Fruit fly (Drosophila melanogaster) whole organism, wandering third instar larva: ENCODE data around the gene CG9577.
A peak's percentile ranks its signal among the peaks of the same experiment; 100 is the strongest.

Experiments used
- Abd-B ChIP-seq: fragments of >200 bp; optimal IDR thresholded peaks from 2 replicates; lab custom pipeline; 2017; ENCODE audit warnings: missing biosample characterization, missing genetic modification characterization
- CG9705 ChIP-seq: fragments of 200-800 bp; sonication (Bioruptor generic); optimal IDR thresholded peaks from 2 replicates; lab custom pipeline; 2018; ENCODE audit warnings: missing biosample characterization, mild to moderate bottlenecking, missing genetic modification characterization
- CrebA ChIP-seq: fragments of 200-800 bp; sonication (Bioruptor generic); optimal IDR thresholded peaks from 2 replicates; lab custom pipeline; 2016; ENCODE audit warnings: missing biosample characterization, mild to moderate bottlenecking, missing genetic modification characterization, borderline replicate concordance
- Dif ChIP-seq: fragments of 200-275, 200-300 bp; sonication (Bioruptor generic); optimal IDR thresholded peaks from 2 replicates; lab custom pipeline; 2018; ENCODE audit warnings: missing biosample characterization, missing genetic modification characterization; ENCODE audit not compliant: partially characterized antibody
- GATAd ChIP-seq: sonication (Bioruptor generic); optimal IDR thresholded peaks from 2 replicates; lab custom pipeline; 2016; ENCODE audit warnings: missing biosample characterization, missing genetic modification characterization
- HLH106 ChIP-seq: fragments of 200-800 bp; optimal IDR thresholded peaks from 3 replicates; lab custom pipeline; 2019; ENCODE audit warnings: missing biosample characterization, mild to moderate bottlenecking, missing genetic modification characterization, moderate library complexity
- Hnf4 ChIP-seq: fragments of 200-800 bp; sonication (Bioruptor generic); optimal IDR thresholded peaks from 2 replicates; lab custom pipeline; 2016; ENCODE audit warnings: missing biosample characterization, mild to moderate bottlenecking, missing genetic modification characterization
- Hr78 ChIP-seq: fragments of >200 bp; optimal IDR thresholded peaks from 2 replicates; lab custom pipeline; 2017; ENCODE audit warnings: missing biosample characterization, missing genetic modification characterization
- Hr83 ChIP-seq: fragments of 200-300 bp; sonication (Bioruptor generic); optimal IDR thresholded peaks from 2 replicates; lab custom pipeline; 2016; ENCODE audit warnings: missing biosample characterization, mild to moderate bottlenecking, missing genetic modification characterization, moderate library complexity; ENCODE audit not compliant: poor library complexity, severe bottlenecking
- Jra ChIP-seq: sonication (Bioruptor generic); optimal IDR thresholded peaks from 2 replicates; lab custom pipeline; 2016; ENCODE audit warnings: missing biosample characterization, missing genetic modification characterization
- Mio ChIP-seq: sonication (Bioruptor generic); optimal IDR thresholded peaks from 2 replicates; lab custom pipeline; 2016; ENCODE audit warnings: missing biosample characterization, missing genetic modification characterization
- N ChIP-seq: fragments of >200 bp; optimal IDR thresholded peaks from 2 replicates; lab custom pipeline; 2018; ENCODE audit warnings: missing biosample characterization, missing external identifiers, missing genetic modification characterization
- OdsH ChIP-seq: fragments of 200-800 bp; sonication (Bioruptor generic); optimal IDR thresholded peaks from 2 replicates; lab custom pipeline; 2016; ENCODE audit warnings: missing biosample characterization, mild to moderate bottlenecking, missing genetic modification characterization
- Rel ChIP-seq, 2 experiments: fragments of 200-800 bp; sonication (Bioruptor generic) in 1 of 2; optimal IDR thresholded peaks; 2 replicates in 1 of 2; 3 replicates in 1 of 2; lab custom pipeline; 2016 to 2019; ENCODE audit warnings: mild to moderate bottlenecking in 2 of 2, missing biosample characterization in 2 of 2, missing genetic modification characterization in 2 of 2, moderate library complexity in 1 of 2
- Sp1 ChIP-seq: fragments of 200-800 bp; sonication (Bioruptor generic); optimal IDR thresholded peaks from 3 replicates; lab custom pipeline; 2019; ENCODE audit warnings: missing biosample characterization, mild to moderate bottlenecking, missing genetic modification characterization, moderate library complexity
- Vsx2 ChIP-seq: fragments of 200-300, 225-300 bp; sonication (Bioruptor generic); optimal IDR thresholded peaks from 2 replicates; lab custom pipeline; 2018; ENCODE audit warnings: missing biosample characterization, missing genetic modification characterization; ENCODE audit not compliant: partially characterized antibody
- br ChIP-seq: fragments of 200-800 bp; sonication (Bioruptor generic); optimal IDR thresholded peaks from 2 replicates; lab custom pipeline; 2016; ENCODE audit warnings: missing biosample characterization, missing genetic modification characterization
- brk ChIP-seq: fragments of 200-800 bp; sonication (Bioruptor generic); optimal IDR thresholded peaks from 2 replicates; lab custom pipeline; 2016; ENCODE audit warnings: missing biosample characterization, mild to moderate bottlenecking, missing genetic modification characterization
- dl ChIP-seq, 2 experiments: fragments of 175-275, 200-275 bp in 1 of 2; fragments of 200-275 bp in 1 of 2; sonication (Bioruptor generic); optimal IDR thresholded peaks; lab custom pipeline; 2018; ENCODE audit warnings: mild to moderate bottlenecking in 2 of 2, missing biosample characterization in 2 of 2, missing genetic modification characterization in 2 of 2, moderate library complexity in 2 of 2; ENCODE audit not compliant: partially characterized antibody in 2 of 2, insufficient read depth in 1 of 2
- dmrt93B ChIP-seq: fragments of 200-800 bp; sonication (Bioruptor generic); optimal IDR thresholded peaks from 2 replicates; lab custom pipeline; 2018; ENCODE audit warnings: missing biosample characterization, mild to moderate bottlenecking, missing genetic modification characterization
- dsf ChIP-seq: sonication (Bioruptor generic); optimal IDR thresholded peaks from 2 replicates; lab custom pipeline; 2016; ENCODE audit warnings: missing biosample characterization, missing genetic modification characterization, borderline replicate concordance
- ey ChIP-seq: fragments of 200-800 bp; sonication (Bioruptor generic); optimal IDR thresholded peaks from 2 replicates; lab custom pipeline; 2016; ENCODE audit warnings: missing biosample characterization, missing genetic modification characterization
- foxo ChIP-seq, 2 experiments: fragments of 200-800 bp; sonication (Bioruptor generic); optimal IDR thresholded peaks; 2 replicates in 1 of 2; 3 replicates in 1 of 2; lab custom pipeline; 2016 to 2017; ENCODE audit warnings: missing biosample characterization in 2 of 2, missing genetic modification characterization in 2 of 2
- fru ChIP-seq: fragments of 200-800 bp; sonication (Bioruptor generic); optimal IDR thresholded peaks from 3 replicates; lab custom pipeline; 2016; ENCODE audit warnings: missing biosample characterization, mild to moderate bottlenecking, missing genetic modification characterization
- h ChIP-seq: fragments of 200-800 bp; sonication (Bioruptor generic); optimal IDR thresholded peaks from 3 replicates; lab custom pipeline; 2016; ENCODE audit warnings: missing biosample characterization, mild to moderate bottlenecking, missing genetic modification characterization
- jim ChIP-seq: fragments of 175-275, 200-325 bp; sonication (Bioruptor generic); optimal IDR thresholded peaks from 2 replicates; lab custom pipeline; 2016; ENCODE audit warnings: missing biosample characterization, mild to moderate bottlenecking, missing genetic modification characterization
- lola ChIP-seq: fragments of >200 bp; optimal IDR thresholded peaks from 2 replicates; lab custom pipeline; 2017; ENCODE audit warnings: missing biosample characterization, missing genetic modification characterization
- pan ChIP-seq: fragments of >200 bp; optimal IDR thresholded peaks from 2 replicates; lab custom pipeline; 2017
- psq ChIP-seq: fragments of 200-800 bp; sonication (Bioruptor generic); optimal IDR thresholded peaks from 3 replicates; lab custom pipeline; 2017; ENCODE audit warnings: missing biosample characterization, mild to moderate bottlenecking, missing genetic modification characterization, moderate library complexity
- rgr ChIP-seq: fragments of 200-800 bp; sonication (Bioruptor generic); optimal IDR thresholded peaks from 3 replicates; lab custom pipeline; 2016; ENCODE audit warnings: missing biosample characterization, mild to moderate bottlenecking, missing genetic modification characterization
- sage ChIP-seq: fragments of 200-800 bp; sonication (Bioruptor generic); optimal IDR thresholded peaks from 2 replicates; lab custom pipeline; 2016; ENCODE audit warnings: missing biosample characterization, mild to moderate bottlenecking, missing genetic modification characterization
- usp ChIP-seq: fragments of >200 bp; optimal IDR thresholded peaks from 2 replicates; lab custom pipeline; 2017; ENCODE audit warnings: missing biosample characterization, missing genetic modification characterization
- woc ChIP-seq: sonication (Bioruptor generic); optimal IDR thresholded peaks from 2 replicates; lab custom pipeline; 2016; ENCODE audit warnings: missing biosample characterization, mild to moderate bottlenecking, missing genetic modification characterization

The CG9577 gene

DNA sequence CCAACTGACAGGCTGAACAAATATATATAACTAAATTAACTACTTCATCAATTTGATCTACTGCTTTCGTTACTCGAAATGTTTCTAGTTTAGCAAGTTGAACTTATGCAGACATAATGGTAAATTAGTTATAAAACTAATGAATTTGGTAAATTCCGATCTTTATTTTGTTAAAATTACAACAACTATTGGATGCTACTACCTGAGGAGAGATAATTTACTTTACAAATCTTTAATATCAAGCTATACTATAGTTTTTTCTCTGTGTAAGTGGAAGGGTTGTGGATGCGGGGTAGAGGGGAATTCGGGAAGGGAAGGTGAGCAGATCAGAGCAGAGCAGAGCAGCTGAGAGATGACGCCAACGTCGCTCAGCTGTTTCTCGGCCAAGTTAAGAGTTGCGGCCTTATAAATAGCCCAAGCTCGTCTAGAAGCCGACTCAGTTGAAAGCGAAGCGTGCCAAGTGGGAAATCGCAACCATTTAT lies 18.7 kb upstream of the CG9577 start, which contains the start of gene aspr:
Gene aspr, plus strand, starts transcription at position 432 of the 482 bp plus-strand sequence.
- TF ChIP-seq lola (GFP tag; lab: Kevin White, UChicago) (no peak), Dif (GFP tag; lab: Kevin White, UChicago) (no peak), CrebA (GFP tag; lab: Kevin White, UChicago) (no peak), Sp1 (GFP tag; lab: Kevin White, UChicago) (no peak), dsf (GFP tag; lab: Kevin White, UChicago) (no peak), Rel (GFP tag; optimal IDR thresholded peaks at IDR 0.05; lab: Kevin White, UChicago) (no peak), Rel (tag; optimal IDR thresholded peaks at IDR 0.05; lab: Kevin White, UChicago) (no peak), OdsH (GFP tag; lab: Kevin White, UChicago) (no peak), Abd-B (no peak), rgr (GFP tag; lab: Kevin White, UChicago) (no peak), Hnf4 (no peak), pan (lab: Kevin White, UChicago) (no peak), GATAd (no peak), dmrt93B (no peak), dl (GFP tag; optimal IDR thresholded peaks at IDR 0.05; lab: Kevin White, UChicago; ENCODE audit: insufficient read depth in 1 of 2, partially characterized antibody in 2 of 2) (no peak), foxo (GFP tag; optimal IDR thresholded peaks at IDR 0.05; lab: Kevin White, UChicago) (no peak), Vsx2 (no peak), Mio (no peak), Hr78 (GFP tag; lab: Kevin White, UChicago) (no peak)

DNA sequence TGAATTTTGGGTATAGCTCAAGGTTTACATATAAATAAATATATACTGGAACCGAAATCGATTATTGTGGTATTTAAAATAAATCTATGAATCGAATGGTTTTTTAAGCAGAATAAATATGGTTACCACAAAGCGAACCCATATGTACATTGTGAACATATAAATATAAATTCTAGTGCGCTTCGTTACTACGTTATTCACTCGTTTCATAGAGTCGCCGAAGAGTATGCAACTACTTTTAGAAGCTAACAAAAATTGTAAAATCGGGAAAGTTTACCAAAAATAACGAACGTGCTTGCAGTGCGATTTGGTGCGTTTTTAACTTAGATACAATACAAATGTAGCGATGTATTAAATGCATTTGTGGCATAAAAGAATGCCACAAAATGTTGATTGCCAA lies 10.5 kb upstream of the CG9577 start:
- TF ChIP-seq Dif (GFP tag; lab: Kevin White, UChicago) (no peak), HLH106 (tag; lab: Kevin White, UChicago) (no peak), ey (GFP tag; lab: Kevin White, UChicago) (no peak), foxo (GFP tag; optimal IDR thresholded peaks at IDR 0.05; lab: Kevin White, UChicago) (no peak), CrebA (GFP tag; lab: Kevin White, UChicago) (no peak), dsf (GFP tag; lab: Kevin White, UChicago) (no peak), dmrt93B (no peak), GATAd (no peak), Rel (GFP tag; optimal IDR thresholded peaks at IDR 0.05; lab: Kevin White, UChicago) (no peak), Rel (tag; optimal IDR thresholded peaks at IDR 0.05; lab: Kevin White, UChicago) (no peak), Jra (GFP tag; lab: Kevin White, UChicago) (no peak), Vsx2 (no peak)

DNA sequence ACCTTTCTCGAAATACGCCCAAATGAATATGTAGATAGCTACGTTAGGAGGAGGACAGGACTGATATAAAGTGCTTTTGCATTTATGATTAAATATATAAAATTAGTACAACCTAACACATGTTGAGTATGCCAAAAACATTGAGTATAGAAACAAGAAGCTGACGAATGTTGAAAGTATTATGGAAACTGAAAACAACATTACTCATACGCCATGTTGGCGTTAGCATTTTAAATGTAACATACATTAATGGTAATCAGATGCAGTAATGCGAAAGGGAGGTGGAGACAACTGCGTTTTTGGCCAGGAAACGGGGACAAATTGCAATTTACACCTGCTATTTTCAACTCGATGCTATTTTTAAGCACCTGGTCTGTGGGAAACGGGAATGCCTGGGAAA lies 8.0 kb upstream of the CG9577 start:
- TF ChIP-seq CrebA (GFP tag; lab: Kevin White, UChicago) (no peak), dsf (GFP tag; lab: Kevin White, UChicago) (no peak), woc (GFP tag; lab: Kevin White, UChicago) (no peak), Jra (GFP tag; lab: Kevin White, UChicago) (no peak), Dif (GFP tag; lab: Kevin White, UChicago) (no peak), usp (GFP tag; lab: Kevin White, UChicago) (no peak), fru (GFP tag; lab: Kevin White, UChicago) (no peak), pan (lab: Kevin White, UChicago) (no peak), Hr78 (GFP tag; lab: Kevin White, UChicago) (no peak), psq (GFP tag; lab: Kevin White, UChicago) (no peak), CG9705 (GFP tag; lab: Kevin White, UChicago) (no peak), rgr (GFP tag; lab: Kevin White, UChicago) (no peak)
- TF ChIP-seq, all 38 proteins: peak for 0

DNA sequence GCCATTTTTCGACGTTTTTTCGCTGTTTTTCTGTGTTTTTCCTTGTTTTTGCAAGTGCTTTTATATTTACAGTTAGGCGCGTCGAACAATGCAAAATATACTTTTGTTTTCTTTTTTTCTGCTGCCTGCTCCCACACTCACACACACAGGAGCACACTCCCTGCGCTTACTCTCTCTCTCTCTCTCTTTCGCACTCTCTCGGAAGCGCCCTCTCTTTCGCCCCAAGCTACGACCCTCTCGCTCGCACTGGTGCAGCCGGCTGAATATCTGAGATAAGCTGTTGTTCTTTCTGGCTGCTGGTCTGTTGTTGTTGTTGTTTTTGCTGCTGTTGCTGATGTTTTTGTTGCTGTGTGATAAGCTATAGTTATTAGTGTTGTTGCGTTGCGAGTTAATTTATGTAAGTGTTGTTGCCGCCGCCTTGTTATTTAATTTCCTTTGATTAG lies 7.5 kb upstream of the CG9577 start:
- TF ChIP-seq OdsH (GFP tag; lab: Kevin White, UChicago) (no peak), usp (GFP tag; lab: Kevin White, UChicago) (no peak), HLH106 (tag; lab: Kevin White, UChicago) (no peak), rgr (GFP tag; lab: Kevin White, UChicago) (no peak), dl (GFP tag; optimal IDR thresholded peaks at IDR 0.05; lab: Kevin White, UChicago; ENCODE audit: insufficient read depth in 1 of 2, partially characterized antibody in 2 of 2) (peak in 1 of 2 experiments; percentile 86), Sp1 (GFP tag; lab: Kevin White, UChicago) (peak; percentile 11), N (GFP tag; lab: Kevin White, UChicago) (no peak), Vsx2 (no peak), woc (GFP tag; lab: Kevin White, UChicago) (no peak), pan (lab: Kevin White, UChicago) (no peak), psq (GFP tag; lab: Kevin White, UChicago) (no peak), jim (GFP tag; lab: Kevin White, UChicago) (peak; percentile 89), br (GFP tag; lab: Kevin White, UChicago) (no peak), Hr83 (peak; percentile 62), Mio (no peak), foxo (GFP tag; optimal IDR thresholded peaks at IDR 0.05; lab: Kevin White, UChicago) (no peak), dsf (GFP tag; lab: Kevin White, UChicago) (no peak), h (GFP tag; lab: Kevin White, UChicago) (peak; percentile 50), GATAd (no peak), sage (no peak), Hnf4 (no peak), brk (GFP tag; lab: Kevin White, UChicago) (no peak), Dif (GFP tag; lab: Kevin White, UChicago) (peak; percentile 77)
